Fruit fly (Drosophila melanogaster): Measurements from ENCODE around the gene CG12395.

Gene CG12395

dm6 chrX:16104738-16105426 is 42.2 kb upstream of the CG12395 start, which contains the start of the genes CG42353 and CG42354 (continued):
- TF ChIP-seq CG4707 (GFP tag; optimal IDR thresholded peaks at IDR 0.05) (peak; percentile 83), CG10431 (GFP tag; optimal IDR thresholded peaks at IDR 0.05) (peak; percentile 85), CG7839 (tag; optimal IDR thresholded peaks at IDR 0.05) (peak; percentile 97), Fer2 (tag; optimal IDR thresholded peaks at IDR 0.05) (peak; percentile 90), CG6175 (GFP tag; IDR thresholded peaks at IDR 0.05) (peak; percentile 87), Poxn (GFP tag; IDR thresholded peaks at IDR 0.05) (peak; percentile 70), CG17912 (GFP tag; optimal IDR thresholded peaks at IDR 0.05) (peak; percentile 81), croc (GFP tag; conservative IDR thresholded peaks at IDR 0.05) (peak; percentile 96), pita (GFP tag; optimal IDR thresholded peaks at IDR 0.05) (no peak), Ssrp (tag; optimal IDR thresholded peaks at IDR 0.05) (peak; percentile 98), wek (GFP tag; optimal IDR thresholded peaks at IDR 0.05) (peak; percentile 87), CG10267 (tag; optimal IDR thresholded peaks at IDR 0.05) (peak; percentile 94), CG3726 (GFP tag; IDR thresholded peaks at IDR 0.05) (peak; percentile 91), odd (GFP tag; optimal IDR thresholded peaks at IDR 0.05) (peak; percentile 94), CG10543 (GFP tag; optimal IDR thresholded peaks at IDR 0.05) (peak; percentile 93), CG1233 (GFP tag; optimal IDR thresholded peaks at IDR 0.05) (peak; percentile 93), Kr (GFP tag; optimal IDR thresholded peaks at IDR 0.05) (peak; percentile 61), CG5953 (GFP tag; IDR thresholded peaks at IDR 0.05) (peak; percentile 86), CG13624 (GFP tag; optimal IDR thresholded peaks at IDR 0.05) (peak; percentile 89), zf30C (GFP tag; optimal IDR thresholded peaks at IDR 0.05) (peak; percentile 98), CG15011 (GFP tag; optimal IDR thresholded peaks at IDR 0.05) (peak; percentile 89), Abd-B (GFP tag; optimal IDR thresholded peaks at IDR 0.05) (peak; percentile 97), Neu2 (GFP tag; optimal IDR thresholded peaks at IDR 0.05; ENCODE audit: borderline replicate concordance) (peak; percentile 65), hth (optimal IDR thresholded peaks at IDR 0.05) (no peak), Trl (optimal IDR thresholded peaks at IDR 0.05) (no peak), Trl (GFP tag; optimal IDR thresholded peaks at IDR 0.05) (peak; percentile 46), Camta (GFP tag; optimal IDR thresholded peaks at IDR 0.05) (peak; percentile 54), CG7963 (GFP tag; IDR thresholded peaks at IDR 0.05; ENCODE audit: partially characterized antibody) (no peak), CG32532 (GFP tag; IDR thresholded peaks at IDR 0.05) (peak; percentile 94), nmo (GFP tag; optimal IDR thresholded peaks at IDR 0.05) (peak; percentile 96), CG16815 (GFP tag; optimal IDR thresholded peaks at IDR 0.05) (peak; percentile 97), H15 (GFP tag; IDR thresholded peaks at IDR 0.05) (peak; percentile 92), D (optimal IDR thresholded peaks at IDR 0.05) (no peak), D (GFP tag; optimal IDR thresholded peaks at IDR 0.05) (peak; percentile 95), CG1603 (tag; optimal IDR thresholded peaks at IDR 0.05) (peak; percentile 95), CG11085 (GFP tag; IDR thresholded peaks at IDR 0.05) (peak; percentile 90), scrt (GFP tag; optimal IDR thresholded peaks at IDR 0.05) (peak; percentile 90), tgo (GFP tag; IDR thresholded peaks at IDR 0.05) (peak; percentile 94), trh (GFP tag; optimal IDR thresholded peaks at IDR 0.05) (peak; percentile 87), CG4360 (GFP tag; IDR thresholded peaks at IDR 0.05) (peak; percentile 43), D19B (GFP tag; optimal IDR thresholded peaks at IDR 0.05) (peak; percentile 87), Oli (tag; optimal IDR thresholded peaks at IDR 0.05) (peak; percentile 97), CG2712 (tag; optimal IDR thresholded peaks at IDR 0.05) (peak; percentile 98), Mes4 (GFP tag; optimal IDR thresholded peaks at IDR 0.05) (peak; percentile 90), CG34224 (GFP tag; IDR thresholded peaks at IDR 0.05; ENCODE audit: partially characterized antibody) (no peak), toy (GFP tag; IDR thresholded peaks at IDR 0.05) (peak; percentile 85), CG17328 (GFP tag; IDR thresholded peaks at IDR 0.05) (peak; percentile 93), CG8359 (GFP tag; optimal IDR thresholded peaks at IDR 0.05; ENCODE audit: borderline replicate concordance) (peak; percentile 90), CG3847 (GFP tag; IDR thresholded peaks at IDR 0.05) (peak; percentile 91), vnd (GFP tag; IDR thresholded peaks at IDR 0.05; ENCODE audit: partially characterized antibody) (0 out of 3 replicates have a peak, but pooled peaks have one; percentile 42)
